Fruit fly (Drosophila melanogaster): ENCODE data around the gene CG11854.

DNA sequence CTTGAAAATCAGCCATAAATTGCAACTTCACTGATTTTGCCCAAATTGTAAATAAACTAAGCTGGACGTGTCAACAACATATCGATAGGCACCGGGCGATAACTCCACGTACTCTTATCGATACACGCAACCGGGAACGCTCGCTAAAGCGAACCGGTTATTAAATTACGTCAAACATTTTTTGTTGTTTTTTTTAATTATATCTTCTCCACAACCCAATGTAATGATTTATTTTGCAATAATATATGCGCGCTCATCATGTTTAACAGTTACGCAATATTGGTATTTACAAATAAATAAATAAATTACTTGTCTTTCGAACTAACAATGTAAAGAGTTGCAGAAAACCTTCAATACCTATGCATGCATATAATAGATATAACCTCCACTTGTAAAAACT lies 26.7 kb upstream of the CG11854 start, which contains the start of gene Saysd1:
- TF ChIP-seq bowl (GFP tag; IDR thresholded peaks at IDR 0.05) (no peak), usp (GFP tag; optimal IDR thresholded peaks at IDR 0.05) (no peak), HHEX (GFP tag; optimal IDR thresholded peaks at IDR 0.05) (no peak), ewg (GFP tag; optimal IDR thresholded peaks at IDR 0.05) (no peak), C15 (GFP tag; IDR thresholded peaks at IDR 0.05) (no peak), CG9876 (GFP tag; optimal IDR thresholded peaks at IDR 0.05) (no peak), prd (optimal IDR thresholded peaks at IDR 0.05) (no peak), prd (GFP tag; IDR thresholded peaks at IDR 0.05) (peak; percentile 48)
